Worm (Caenorhabditis elegans): ENCODE data around the gene pyr-1.
A peak's percentile ranks its signal among the peaks of the same experiment; 100 is the strongest.

The pyr-1 gene

DNA sequence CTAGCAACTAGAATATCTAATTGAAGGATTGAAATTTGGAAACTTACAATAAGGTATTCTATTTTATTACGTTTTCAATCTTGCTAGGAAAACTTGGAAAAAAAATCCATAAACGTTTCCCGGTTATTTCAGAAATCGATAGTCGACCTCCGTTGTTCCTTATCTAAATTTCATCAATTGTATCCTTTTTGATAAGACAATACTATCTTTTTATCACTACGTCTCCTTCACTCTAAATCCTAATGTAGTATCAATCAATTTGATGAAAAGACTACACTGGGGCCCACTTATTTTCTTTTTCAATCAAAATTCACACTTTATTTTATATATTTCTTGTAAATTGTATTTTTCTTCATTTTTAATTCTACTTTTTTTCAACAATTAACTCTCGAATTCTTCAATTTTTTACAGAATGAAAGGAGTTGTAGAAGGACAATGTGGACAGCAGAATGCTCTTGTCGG, 53.5 kb downstream of the pyr-1 start, which contains the start of gene prx-5:
prx-5 (plus strand) TSS at position 412 of the 462 bp plus-strand sequence.
- TF ChIP-seq pqm-1 (tag; optimal IDR thresholded peaks at IDR 0.05) (peak; percentile 50), elt-2 (tag; optimal IDR thresholded peaks at IDR 0.05) (peak; percentile 67), lin-39 (tag; optimal IDR thresholded peaks at IDR 0.05) (no peak), lin-15B (tag; optimal IDR thresholded peaks at IDR 0.05) (no peak), egl-5 (tag; optimal IDR thresholded peaks at IDR 0.05) (no peak), ztf-11 (tag; optimal IDR thresholded peaks at IDR 0.05) (no peak), R02D3.7 (tag; optimal IDR thresholded peaks at IDR 0.05) (no peak), daf-12 (tag; optimal IDR thresholded peaks at IDR 0.05) (no peak), mdl-1 (tag; optimal IDR thresholded peaks at IDR 0.05) (no peak), ceh-28 (tag; optimal IDR thresholded peaks at IDR 0.05) (peak; percentile 43), nhr-76 (tag; optimal IDR thresholded peaks at IDR 0.05) (no peak), aly-2 (tag; optimal IDR thresholded peaks at IDR 0.05) (no peak), lsy-12 (tag; optimal IDR thresholded peaks at IDR 0.05) (no peak)

DNA sequence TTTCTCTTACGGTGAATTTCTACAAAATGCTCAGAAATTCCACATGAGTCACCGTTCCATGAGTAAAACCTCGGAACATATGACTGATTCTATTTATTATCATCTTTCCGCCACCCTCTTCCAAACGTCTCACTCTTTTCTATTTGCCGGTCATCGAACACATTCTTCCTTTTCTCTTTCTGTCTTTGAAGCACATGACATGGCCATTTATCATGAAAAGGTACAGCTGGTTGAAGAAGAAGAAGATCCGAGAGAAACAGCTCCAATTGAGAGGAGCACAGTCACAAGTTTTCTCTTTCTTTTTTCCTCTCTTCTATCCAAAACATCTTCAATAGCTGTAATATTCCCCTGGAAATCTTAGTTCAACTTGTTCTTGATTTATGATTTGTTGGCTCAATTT, 56.1 kb downstream of the pyr-1 start, which contains the start of gene cup-16:
cup-16 (plus strand) TSS at position 132 of the 400 bp plus-strand sequence.
- no peak for TF ChIP-seq nhr-77 (tag; optimal IDR thresholded peaks at IDR 0.05)
- TF ChIP-seq nfya-1 (tag; optimal IDR thresholded peaks at IDR 0.05; ENCODE audit: insufficient read depth), result peak; percentile 18
- TF ChIP-seq nhr-11 (tag; optimal IDR thresholded peaks at IDR 0.05), result peak; percentile 25
- TF ChIP-seq nhr-43 (tag; optimal IDR thresholded peaks at IDR 0.05; ENCODE audit: poor library complexity, severe bottlenecking), result peak; percentile 19
- peak; percentile 19 for TF ChIP-seq elt-2 (tag; optimal IDR thresholded peaks at IDR 0.05)
